Fruit fly (Drosophila melanogaster): ENCODE measurements around the gene CG7573.

DNA sequence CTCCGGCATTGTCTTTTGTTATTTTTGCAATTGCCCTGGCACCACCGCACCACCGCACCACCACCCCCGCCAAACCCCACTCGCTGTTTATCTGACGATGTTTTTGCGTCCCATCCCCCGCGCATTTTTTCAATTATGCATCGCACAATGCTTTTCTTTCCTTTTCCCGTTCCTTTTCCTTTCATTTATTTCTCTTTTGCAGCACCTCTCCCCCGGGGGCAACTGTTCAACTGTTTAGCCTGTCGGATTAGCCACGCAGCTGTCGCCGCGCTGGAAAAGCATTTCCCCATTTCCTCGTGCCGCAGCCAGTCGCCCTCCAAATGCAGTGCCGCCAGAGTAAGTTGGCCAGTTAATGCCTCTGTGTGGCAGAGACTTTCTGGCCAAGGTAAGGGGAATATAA, 12.3 kb upstream of the CG7573 start:
- no peak for TF ChIP-seq slp2 (GFP tag; optimal IDR thresholded peaks at IDR 0.05)
- no peak for TF ChIP-seq disco-r (GFP tag; optimal IDR thresholded peaks at IDR 0.05)
- no peak for TF ChIP-seq h (optimal IDR thresholded peaks at IDR 0.05)
- TF ChIP-seq B-H2 (GFP tag; optimal IDR thresholded peaks at IDR 0.05) = no peak
- TF ChIP-seq kah (GFP tag; optimal IDR thresholded peaks at IDR 0.05) = no peak
- TF ChIP-seq ttk (GFP tag; IDR thresholded peaks at IDR 0.05) = no peak
- TF ChIP-seq fru (optimal IDR thresholded peaks at IDR 0.05) = no peak

All from whole organism, embryonic.